Worm (Caenorhabditis elegans) whole organism, young adult: Measurements from ENCODE around the gene Y69A2AR.16.

ENCODE experiments used
- C17E4.6 ChIP-seq: fragments of 200-800 bp; sonication (Bioruptor generic); IDR thresholded peaks from 2 replicates; pipeline ENCODE4 v1.3.6; 2022; ENCODE audit warnings: missing genetic modification reagents, missing genetic modification characterization, missing compliant biosample characterization
- F10E7.11 ChIP-seq: sonication (generic microtip); optimal IDR thresholded peaks from 2 replicates; lab custom pipeline; 2017; ENCODE audit warnings: mild to moderate bottlenecking, missing genetic modification characterization, moderate library complexity, missing compliant biosample characterization
- F22D6.2 ChIP-seq: sonication (generic microtip); optimal IDR thresholded peaks from 2 replicates; lab custom pipeline; 2016; ENCODE audit warnings: mild to moderate bottlenecking, missing genetic modification characterization, missing compliant biosample characterization
- F37B4.10 ChIP-seq: fragments of 200-800 bp; sonication (Bioruptor generic); IDR thresholded peaks from 2 replicates; pipeline ENCODE4 v1.3.6; 2022; ENCODE audit warnings: missing genetic modification characterization, missing compliant biosample characterization
- F55B11.4 ChIP-seq: sonication (generic microtip); optimal IDR thresholded peaks from 2 replicates; lab custom pipeline; 2016; ENCODE audit warnings: missing compliant biosample characterization, missing genetic modification characterization, borderline replicate concordance; ENCODE audit not compliant: insufficient read depth
- Y53F4B.3 ChIP-seq: fragments of 200-800 bp; sonication (Bioruptor generic); IDR thresholded peaks from 2 replicates; pipeline ENCODE4 v1.3.6; 2022; ENCODE audit warnings: missing genetic modification reagents, missing genetic modification characterization, missing compliant biosample characterization
- Y67H2A.10 ChIP-seq: fragments of 200-800 bp; sonication (Bioruptor generic); conservative IDR thresholded peaks from 2 replicates; pipeline ENCODE4 v1.3.6; 2022; ENCODE audit warnings: missing genetic modification reagents, missing genetic modification characterization, missing compliant biosample characterization
- Y79H2A.3 ChIP-seq: fragments of 200-800 bp; sonication (Bioruptor generic); conservative IDR thresholded peaks from 2 replicates; pipeline ENCODE4 v1.3.6; 2022; ENCODE audit warnings: missing genetic modification reagents, missing genetic modification characterization, missing compliant biosample characterization
- Y95B8A.8 ChIP-seq: fragments of 200-800 bp; sonication (Bioruptor generic); IDR thresholded peaks from 2 replicates; pipeline ENCODE4 v1.3.6; 2022; ENCODE audit warnings: missing genetic modification reagents, missing genetic modification characterization, missing compliant biosample characterization
- aptf-2 ChIP-seq: fragments of 200-800 bp; sonication (Bioruptor generic); conservative IDR thresholded peaks from 2 replicates; pipeline ENCODE4 v1.3.6; 2022; ENCODE audit warnings: missing genetic modification reagents, missing genetic modification characterization, missing compliant biosample characterization
- attf-5 ChIP-seq: fragments of 200-800 bp; sonication (Bioruptor generic); optimal IDR thresholded peaks from 2 replicates; lab custom pipeline; 2018; ENCODE audit warnings: mild to moderate bottlenecking, missing genetic modification characterization, missing compliant biosample characterization
- attf-6 ChIP-seq: fragments of 200-800 bp; sonication (Bioruptor generic); IDR thresholded peaks from 2 replicates; pipeline ENCODE4 v1.3.6; 2022; ENCODE audit warnings: missing genetic modification reagents, missing genetic modification characterization, missing compliant biosample characterization
- ceh-100 ChIP-seq: fragments of 200-800 bp; sonication (Bioruptor generic); IDR thresholded peaks from 2 replicates; pipeline ENCODE4 v1.3.6; 2022; ENCODE audit warnings: missing genetic modification reagents, missing genetic modification characterization, missing compliant biosample characterization
- ceh-27 ChIP-seq: fragments of 200-800 bp; sonication (Bioruptor generic); optimal IDR thresholded peaks from 2 replicates; lab custom pipeline; 2018; ENCODE audit warnings: mild to moderate bottlenecking, missing genetic modification characterization, moderate library complexity, missing compliant biosample characterization
- efl-1 ChIP-seq: fragments of 150-350 bp; optimal IDR thresholded peaks from 2 replicates; lab custom pipeline; 2014; ENCODE audit warnings: missing biosample characterization, missing genetic modification reagents, missing genetic modification characterization
- egl-18 ChIP-seq: fragments of 200-800 bp; sonication (Bioruptor generic); IDR thresholded peaks from 2 replicates; pipeline ENCODE4 v1.3.6; 2022; ENCODE audit warnings: missing genetic modification reagents, missing genetic modification characterization, missing compliant biosample characterization
- egl-44 ChIP-seq: fragments of 200-800 bp; sonication (Bioruptor generic); IDR thresholded peaks from 2 replicates; pipeline ENCODE4 v1.3.6; 2022; ENCODE audit warnings: missing genetic modification reagents, missing genetic modification characterization, missing compliant biosample characterization
- egrh-3 ChIP-seq: fragments of 200-800 bp; sonication (Bioruptor generic); IDR thresholded peaks from 2 replicates; pipeline ENCODE4 v1.3.6; 2022; ENCODE audit warnings: missing genetic modification reagents, missing genetic modification characterization, missing compliant biosample characterization
- ekl-4 ChIP-seq: fragments of 200-800 bp; sonication (Bioruptor generic); IDR thresholded peaks from 2 replicates; pipeline ENCODE4 v1.3.6; 2022; ENCODE audit warnings: missing genetic modification reagents, missing genetic modification characterization, missing compliant biosample characterization
- fkh-3 ChIP-seq: sonication (generic microtip); optimal IDR thresholded peaks from 2 replicates; lab custom pipeline; 2016; ENCODE audit warnings: mild to moderate bottlenecking, missing genetic modification characterization, missing compliant biosample characterization
- hlh-26 ChIP-seq: fragments of 200-800 bp; sonication (Bioruptor generic); conservative IDR thresholded peaks from 2 replicates; pipeline ENCODE4 v1.3.6; 2022; ENCODE audit warnings: missing genetic modification reagents, missing genetic modification characterization, missing compliant biosample characterization
- hmg-20 ChIP-seq: fragments of 200-800 bp; sonication (Bioruptor generic); IDR thresholded peaks from 2 replicates; pipeline ENCODE4 v1.3.6; 2022; ENCODE audit warnings: missing genetic modification reagents, missing genetic modification characterization, missing compliant biosample characterization
- hsf-1 ChIP-seq: fragments of 200-800 bp; sonication (Bioruptor generic); IDR thresholded peaks from 2 replicates; pipeline ENCODE4 v1.3.6; 2022; ENCODE audit warnings: missing genetic modification reagents, missing genetic modification characterization, missing compliant biosample characterization
- lir-1 ChIP-seq: fragments of 200-800 bp; sonication (Bioruptor generic); conservative IDR thresholded peaks from 2 replicates; pipeline ENCODE4 v1.3.6; 2022; ENCODE audit warnings: missing genetic modification reagents, missing genetic modification characterization, missing compliant biosample characterization
- madf-8 ChIP-seq: fragments of 200-800 bp; sonication (Bioruptor generic); conservative IDR thresholded peaks from 2 replicates; pipeline ENCODE4 v1.3.6; 2022; ENCODE audit warnings: missing genetic modification reagents, missing genetic modification characterization, missing compliant biosample characterization
- mcd-1 ChIP-seq: fragments of 200-800 bp; sonication (Bioruptor generic); IDR thresholded peaks from 2 replicates; pipeline ENCODE4 v1.3.6; 2022; ENCODE audit warnings: missing genetic modification reagents, missing genetic modification characterization, missing compliant biosample characterization
- mxl-1 ChIP-seq: sonication (generic microtip); optimal IDR thresholded peaks from 2 replicates; lab custom pipeline; 2016; ENCODE audit warnings: missing genetic modification characterization, missing compliant biosample characterization
- nfya-1 ChIP-seq: sonication (generic microtip); optimal IDR thresholded peaks from 2 replicates; lab custom pipeline; 2017; ENCODE audit warnings: antibody characterized with exemption, missing compliant biosample characterization, missing genetic modification characterization, borderline replicate concordance; ENCODE audit not compliant: insufficient read depth
- nhr-80 ChIP-seq: sonication (generic microtip); optimal IDR thresholded peaks from 2 replicates; lab custom pipeline; 2016; ENCODE audit warnings: missing genetic modification characterization, missing compliant biosample characterization
- pbrm-1 ChIP-seq: fragments of 200-800 bp; sonication (Bioruptor generic); IDR thresholded peaks from 2 replicates; pipeline ENCODE4 v1.3.6; 2022; ENCODE audit warnings: missing genetic modification reagents, missing genetic modification characterization, missing compliant biosample characterization
- pha-4 ChIP-seq: fragments of 150-350 bp; sonication (generic microtip); optimal IDR thresholded peaks from 2 replicates; lab custom pipeline; 2014; ENCODE audit warnings: missing biosample characterization, missing genetic modification reagents, missing genetic modification characterization
- somi-1 ChIP-seq: fragments of 200-800 bp; sonication (Bioruptor generic); optimal IDR thresholded peaks from 2 replicates; lab custom pipeline; 2018; ENCODE audit warnings: mild to moderate bottlenecking, missing genetic modification characterization, missing compliant biosample characterization
- tbx-9 ChIP-seq: sonication (generic microtip); optimal IDR thresholded peaks from 2 replicates; lab custom pipeline; 2016; ENCODE audit warnings: borderline replicate concordance, missing genetic modification characterization, inconsistent platforms, missing compliant biosample characterization
- unc-130 ChIP-seq: sonication (generic microtip); optimal IDR thresholded peaks from 2 replicates; lab custom pipeline; 2016; ENCODE audit warnings: missing genetic modification reagents, missing genetic modification characterization, missing compliant biosample characterization
- ztf-22 ChIP-seq: fragments of 200-800 bp; sonication (Bioruptor generic); optimal IDR thresholded peaks from 2 replicates; lab custom pipeline; 2018; ENCODE audit warnings: mild to moderate bottlenecking, missing genetic modification characterization, moderate library complexity, missing compliant biosample characterization
- ztf-3 ChIP-seq: fragments of 200-800 bp; sonication (Bioruptor generic); optimal IDR thresholded peaks from 2 replicates; lab custom pipeline; 2018; ENCODE audit warnings: mild to moderate bottlenecking, missing genetic modification characterization, missing compliant biosample characterization

The Y69A2AR.16 gene

DNA sequence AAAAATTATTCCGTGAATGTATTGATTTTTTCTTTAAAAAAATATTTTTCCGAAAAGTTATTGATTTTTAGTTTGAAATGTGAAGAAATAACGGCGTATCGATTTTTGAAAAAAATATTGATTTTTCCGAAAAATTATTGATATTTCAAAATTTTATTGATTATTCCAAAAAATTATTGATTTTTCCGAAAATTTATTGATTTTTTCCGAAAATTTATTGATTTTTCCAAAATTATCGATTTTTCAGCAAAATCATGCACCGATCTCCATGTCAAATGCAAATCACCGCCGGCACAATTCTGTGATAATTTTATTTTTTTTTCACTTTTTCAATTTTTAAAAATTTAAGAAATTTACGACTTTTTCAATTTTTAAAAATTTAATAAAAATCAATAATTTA, 51.9 kb downstream of the Y69A2AR.16 start:
- TF ChIP-seq ceh-100 (GFP tag; lab: Robert Waterston, UW) (no peak), egrh-3 (no peak), unc-130 (GFP tag; lab: Kevin White, UChicago) (no peak), fkh-3 (tag; lab: Kevin White, UChicago) (no peak), ztf-22 (GFP tag; lab: Kevin White, UChicago) (no peak), F55B11.4 (no peak), mxl-1 (tag; lab: Kevin White, UChicago) (no peak), Y53F4B.3 (GFP tag; lab: Robert Waterston, UW) (no peak), efl-1 (no peak), egl-18 (GFP tag; lab: Robert Waterston, UW) (no peak), F10E7.11 (tag; lab: Kevin White, UChicago) (no peak), hsf-1 (GFP tag; lab: Robert Waterston, UW) (no peak), pha-4 (tag; lab: Kevin White, UChicago) (no peak), pbrm-1 (GFP tag; lab: Robert Waterston, UW) (no peak), Y67H2A.10 (GFP tag; lab: Robert Waterston, UW) (no peak), hmg-20 (GFP tag; lab: Robert Waterston, UW) (no peak), hlh-26 (GFP tag; lab: Robert Waterston, UW) (no peak), lir-1 (no peak), attf-6 (GFP tag; lab: Robert Waterston, UW) (no peak)

ce11 chrIV:2551418-2551817, 53.8 kb downstream of the Y69A2AR.16 start, which contains the start of gene Y69A2AR.23:
Gene Y69A2AR.23, minus strand, starts transcription at chrIV:2551684.
- TF ChIP-seq pha-4 (tag; lab: Kevin White, UChicago) (no peak), nfya-1 (tag; lab: Kevin White, UChicago) (no peak), F55B11.4 (no peak), F22D6.2 (tag; lab: Kevin White, UChicago) (no peak), somi-1 (GFP tag; lab: Kevin White, UChicago) (no peak), tbx-9 (tag; lab: Kevin White, UChicago) (no peak), nhr-80 (no peak), aptf-2 (no peak), mxl-1 (tag; lab: Kevin White, UChicago) (no peak), Y95B8A.8 (no peak), F37B4.10 (GFP tag; lab: Robert Waterston, UW) (no peak), hmg-20 (GFP tag; lab: Robert Waterston, UW) (no peak), mcd-1 (GFP tag; lab: Robert Waterston, UW) (no peak), egl-44 (no peak), Y79H2A.3 (GFP tag; lab: Robert Waterston, UW) (no peak), hsf-1 (GFP tag; lab: Robert Waterston, UW) (no peak), madf-8 (GFP tag; lab: Robert Waterston, UW) (no peak)

- TF ChIP-seq attf-5 (GFP tag; lab: Kevin White, UChicago), result no peak
- peak; percentile 59; the same call in 1 of the 2 replicates for TF ChIP-seq egrh-3
These were observed 54.2 kb downstream of the Y69A2AR.16 start for ce11 chrIV:2551838-2552237.

ce11 chrIV:2552276-2552675, 54.7 kb downstream of the Y69A2AR.16 start:
- no peak for TF ChIP-seq pha-4 (tag; lab: Kevin White, UChicago)
- no peak for TF ChIP-seq ceh-27 (GFP tag; lab: Kevin White, UChicago)
- TF ChIP-seq fkh-3 (tag; lab: Kevin White, UChicago), result no peak
- TF ChIP-seq egrh-3, result no peak
- TF ChIP-seq ekl-4, result no peak
- TF ChIP-seq ztf-3, result no peak
- no peak for TF ChIP-seq Y67H2A.10 (GFP tag; lab: Robert Waterston, UW)
- no peak for TF ChIP-seq C17E4.6 (GFP tag; lab: Robert Waterston, UW)
- TF ChIP-seq, all 124 proteins: peak for 0
